Worm (Caenorhabditis elegans) whole organism, L4 larva: Measurements from ENCODE around the gene gyf-1.

Experiments used
- D1046.2 ChIP-seq: fragments of 200-800 bp; sonication (Bioruptor generic); IDR thresholded peaks from 2 replicates; pipeline ENCODE4 v1.3.6; 2022; ENCODE audit warnings: missing genetic modification characterization, missing compliant biosample characterization
- F26F4.8 ChIP-seq: fragments of 200-800 bp; sonication (Bioruptor generic); conservative IDR thresholded peaks from 2 replicates; pipeline ENCODE4 v1.3.6; 2022; ENCODE audit warnings: missing genetic modification characterization, missing compliant biosample characterization
- F44E2.7 ChIP-seq: fragments of 200-800 bp; sonication (Bioruptor generic); IDR thresholded peaks from 2 replicates; pipeline ENCODE4 v2.1.2; 2022; ENCODE audit warnings: missing genetic modification characterization, missing compliant biosample characterization
- R02D3.7 ChIP-seq: fragments of 150-350 bp; sonication (generic microtip); optimal IDR thresholded peaks from 3 replicates; lab custom pipeline; 2014; ENCODE audit warnings: missing biosample characterization, missing genetic modification characterization
- T26A8.4 ChIP-seq: fragments of 200-800 bp; sonication (Bioruptor generic); IDR thresholded peaks from 2 replicates; pipeline ENCODE4 v1.3.6; 2022; ENCODE audit warnings: missing genetic modification characterization, missing compliant biosample characterization
- Y48G9A.11 ChIP-seq: fragments of 200-800 bp; sonication (Bioruptor generic); IDR thresholded peaks from 2 replicates; pipeline ENCODE4 v1.3.6; 2022; ENCODE audit warnings: missing genetic modification reagents, missing genetic modification characterization, missing compliant biosample characterization
- Y5F2A.4 ChIP-seq: fragments of 200-800 bp; sonication (Bioruptor generic); optimal IDR thresholded peaks from 2 replicates; lab custom pipeline; 2018; ENCODE audit warnings: mild to moderate bottlenecking, missing genetic modification characterization, missing compliant biosample characterization
- Y75B8A.6 ChIP-seq: fragments of 200-800 bp; sonication (Bioruptor generic); IDR thresholded peaks from 2 replicates; pipeline ENCODE4 v1.3.6; 2022; ENCODE audit warnings: missing genetic modification reagents, missing genetic modification characterization, missing compliant biosample characterization
- aha-1 ChIP-seq: fragments of 150-350 bp; peaks from one replicate; lab custom pipeline; 2014; ENCODE audit warnings: missing biosample characterization, missing genetic modification characterization
- ama-1 ChIP-seq: fragments of 150-350 bp; optimal IDR thresholded peaks from 2 replicates; lab custom pipeline; 2014; ENCODE audit warnings: inconsistent platforms, mixed read lengths
- attf-4 ChIP-seq: sonication (generic microtip); optimal IDR thresholded peaks from 3 replicates; lab custom pipeline; 2017; ENCODE audit warnings: missing biosample characterization, missing genetic modification characterization
- ceh-20 ChIP-seq: fragments of 200-800 bp; sonication (Bioruptor generic); IDR thresholded peaks from 2 replicates; pipeline ENCODE4 v1.3.6; 2022; ENCODE audit warnings: missing genetic modification reagents, missing genetic modification characterization, missing compliant biosample characterization
- ceh-32 ChIP-seq: sonication (generic microtip); optimal IDR thresholded peaks from 2 replicates; lab custom pipeline; 2016; ENCODE audit warnings: mild to moderate bottlenecking, missing genetic modification characterization, missing compliant biosample characterization; ENCODE audit not compliant: poor library complexity
- ceh-62 ChIP-seq: sonication (generic microtip); optimal IDR thresholded peaks from 2 replicates; lab custom pipeline; 2017; ENCODE audit warnings: missing biosample characterization, missing genetic modification characterization
- ces-1 ChIP-seq: fragments of 150-350 bp; sonication (generic microtip); optimal IDR thresholded peaks from 4 replicates; lab custom pipeline; 2014; ENCODE audit warnings: missing biosample characterization, missing genetic modification reagents, missing genetic modification characterization
- cey-2 ChIP-seq: sonication (generic microtip); optimal IDR thresholded peaks from 3 replicates; lab custom pipeline; 2017; ENCODE audit warnings: missing genetic modification characterization, mild to moderate bottlenecking, missing compliant biosample characterization, antibody characterized with exemption, borderline replicate concordance; ENCODE audit not compliant: insufficient read depth
- daf-12 ChIP-seq: fragments of 150-350 bp; optimal IDR thresholded peaks from 2 replicates; lab custom pipeline; 2014; ENCODE audit warnings: missing biosample characterization, missing genetic modification reagents, missing genetic modification characterization
- daf-16 ChIP-seq, 3 experiments: sonication (generic microtip); optimal IDR thresholded peaks; 2 replicates each; lab custom pipeline; 2016 to 2017; ENCODE audit warnings: missing genetic modification characterization in 3 of 3, missing genetic modification reagents in 3 of 3, mild to moderate bottlenecking in 2 of 3, missing compliant biosample characterization in 2 of 3, missing biosample characterization in 1 of 3, moderate library complexity in 1 of 3
- daf-8 ChIP-seq: fragments of 200-800 bp; sonication (Bioruptor generic); IDR thresholded peaks from 2 replicates; pipeline ENCODE4 v1.3.6; 2022; ENCODE audit warnings: missing genetic modification characterization, missing compliant biosample characterization
- dmd-6 ChIP-seq: fragments of 200-800 bp; sonication (Bioruptor generic); IDR thresholded peaks from 2 replicates; pipeline ENCODE4 v1.3.6; 2022; ENCODE audit warnings: missing genetic modification reagents, missing genetic modification characterization, missing compliant biosample characterization
- dmd-8 ChIP-seq: fragments of 200-800 bp; sonication (Bioruptor generic); IDR thresholded peaks from 2 replicates; pipeline ENCODE4 v1.3.6; 2022; ENCODE audit warnings: missing genetic modification characterization, missing compliant biosample characterization
- egl-27 ChIP-seq: sonication (generic microtip); optimal IDR thresholded peaks from 3 replicates; lab custom pipeline; 2017; ENCODE audit warnings: missing biosample characterization, missing genetic modification reagents, missing genetic modification characterization
- egl-43 ChIP-seq: fragments of 200-800 bp; sonication (Bioruptor generic); IDR thresholded peaks from 2 replicates; pipeline ENCODE4 v1.3.6; 2022; ENCODE audit warnings: missing genetic modification reagents, missing genetic modification characterization, missing compliant biosample characterization
- hmg-1.1 ChIP-seq: fragments of 200-800 bp; sonication (Bioruptor generic); IDR thresholded peaks from 2 replicates; pipeline ENCODE4 v1.3.6; 2022; ENCODE audit warnings: missing genetic modification reagents, missing genetic modification characterization, missing compliant biosample characterization
- lim-7 ChIP-seq: fragments of 200-800 bp; sonication (Bioruptor generic); IDR thresholded peaks from 2 replicates; pipeline ENCODE4 v1.3.6; 2022; ENCODE audit warnings: missing genetic modification characterization, missing compliant biosample characterization
- lin-13 ChIP-seq: fragments of 150-350 bp; optimal IDR thresholded peaks from 2 replicates; lab custom pipeline; 2014; ENCODE audit warnings: missing biosample characterization, missing genetic modification reagents, missing genetic modification characterization
- lin-38 ChIP-seq: fragments of 200-800 bp; sonication (Bioruptor generic); IDR thresholded peaks from 2 replicates; pipeline ENCODE4 v1.3.6; 2022; ENCODE audit warnings: missing genetic modification reagents, missing genetic modification characterization, missing compliant biosample characterization
- mdl-1 ChIP-seq, 2 experiments: fragments of 150-350 bp in 1 of 2; sonication (generic microtip) in 1 of 2; optimal IDR thresholded peaks; 2 replicates each; lab custom pipeline; 2014 to 2017; ENCODE audit warnings: missing biosample characterization in 2 of 2, missing genetic modification characterization in 2 of 2
- mep-1 ChIP-seq: fragments of 150-350 bp; sonication (generic microtip); optimal IDR thresholded peaks from 3 replicates; lab custom pipeline; 2014; ENCODE audit warnings: missing biosample characterization, missing genetic modification characterization
- mes-2 ChIP-seq: sonication (generic microtip); optimal IDR thresholded peaks from 2 replicates; lab custom pipeline; 2016; ENCODE audit warnings: missing genotype, mild to moderate bottlenecking, missing genetic modification characterization, missing compliant biosample characterization; ENCODE audit not compliant: poor library complexity, severe bottlenecking
- nhr-102 ChIP-seq: sonication (generic microtip); optimal IDR thresholded peaks from 2 replicates; lab custom pipeline; 2016; ENCODE audit warnings: mild to moderate bottlenecking, missing genetic modification characterization, moderate library complexity, missing compliant biosample characterization
- nhr-111 ChIP-seq: fragments of 200-800 bp; sonication (Bioruptor generic); optimal IDR thresholded peaks from 2 replicates; lab custom pipeline; 2018; ENCODE audit warnings: mild to moderate bottlenecking, missing genetic modification characterization, missing compliant biosample characterization
- nhr-28 ChIP-seq: fragments of 150-350 bp; optimal IDR thresholded peaks from 2 replicates; lab custom pipeline; 2014; ENCODE audit warnings: missing biosample characterization, missing genetic modification characterization
- nhr-77 ChIP-seq: fragments of 150-350 bp; optimal IDR thresholded peaks from 2 replicates; lab custom pipeline; 2014; ENCODE audit warnings: missing biosample characterization, missing genetic modification characterization
- php-3 ChIP-seq: fragments of 200-800 bp; sonication (Bioruptor generic); IDR thresholded peaks from 2 replicates; pipeline ENCODE4 v1.3.6; 2022; ENCODE audit warnings: missing genetic modification reagents, missing genetic modification characterization, missing compliant biosample characterization
- sdz-12 ChIP-seq: fragments of 200-800 bp; sonication (Bioruptor generic); optimal IDR thresholded peaks from 2 replicates; lab custom pipeline; 2018; ENCODE audit warnings: mild to moderate bottlenecking, missing genetic modification characterization, missing compliant biosample characterization
- skn-1 ChIP-seq: fragments of 150-350 bp; optimal IDR thresholded peaks from 2 replicates; lab custom pipeline; 2014; ENCODE audit warnings: missing biosample characterization, missing genetic modification characterization
- spr-1 ChIP-seq: sonication (generic microtip); optimal IDR thresholded peaks from 2 replicates; lab custom pipeline; 2016; ENCODE audit warnings: mild to moderate bottlenecking, missing genetic modification characterization, missing compliant biosample characterization
- tag-97 ChIP-seq: fragments of 200-800 bp; sonication (Bioruptor generic); IDR thresholded peaks from 2 replicates; pipeline ENCODE4 v1.3.6; 2022; ENCODE audit warnings: missing genetic modification characterization, missing compliant biosample characterization
- tra-1 ChIP-seq: fragments of 200-800 bp; sonication (Bioruptor generic); IDR thresholded peaks from 2 replicates; pipeline ENCODE4 v1.3.6; 2022; ENCODE audit warnings: missing genetic modification reagents, missing genetic modification characterization, missing compliant biosample characterization
- unc-62 ChIP-seq, 3 experiments: fragments of 150-350 bp in 1 of 3; sonication (generic microtip); optimal IDR thresholded peaks in 2 of 3; peaks in 1 of 3; 1 replicate in 1 of 3; 2 replicates in 2 of 3; lab custom pipeline; 2014 to 2017; ENCODE audit warnings: missing biosample characterization in 3 of 3, missing genetic modification characterization in 3 of 3, missing genetic modification reagents in 3 of 3, missing genotype in 1 of 3
- zag-1 ChIP-seq: fragments of 150-350 bp; optimal IDR thresholded peaks from 2 replicates; lab custom pipeline; 2014; ENCODE audit warnings: missing biosample characterization, missing genetic modification characterization
- zip-11 ChIP-seq: fragments of 200-800 bp; sonication (Bioruptor generic); IDR thresholded peaks from 2 replicates; pipeline ENCODE4 v1.3.6; 2022; ENCODE audit warnings: missing genetic modification characterization, missing compliant biosample characterization
- zip-2 ChIP-seq: fragments of 150-350 bp; optimal IDR thresholded peaks from 2 replicates; lab custom pipeline; 2014; ENCODE audit warnings: missing biosample characterization, missing genetic modification characterization
- ztf-11 ChIP-seq: fragments of 150-350 bp; optimal IDR thresholded peaks from 2 replicates; lab custom pipeline; 2014; ENCODE audit warnings: missing biosample characterization, missing genetic modification characterization
- ztf-7 ChIP-seq: fragments of 150-350 bp; optimal IDR thresholded peaks from 2 replicates; lab custom pipeline; 2014; ENCODE audit warnings: missing biosample characterization, missing genetic modification characterization

Gene gyf-1

DNA sequence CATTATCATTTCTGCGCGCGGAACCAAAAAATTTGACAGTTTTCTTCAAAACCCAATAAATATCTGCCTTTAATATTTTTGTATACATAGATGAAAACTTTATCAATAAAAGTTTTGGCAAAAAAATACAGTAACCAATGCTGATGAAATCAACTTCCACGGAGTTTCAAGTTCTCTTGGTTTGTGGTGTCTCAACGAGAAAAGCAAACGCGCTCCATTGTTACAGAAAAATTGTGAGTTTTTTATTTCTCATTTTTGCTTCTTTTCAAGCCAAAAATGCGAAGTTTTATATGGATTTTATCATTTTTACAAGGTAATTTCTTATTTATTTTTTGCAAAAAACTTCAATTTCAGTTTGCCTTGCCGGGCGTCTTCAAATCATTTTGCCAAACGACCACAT lies 50.6 kb downstream of the gyf-1 start, which contains the start of gene T14B4.3 (continued):
- TF ChIP-seq Y75B8A.6 (GFP tag; lab: Robert Waterston, UW) (no peak), nhr-77 (peak; percentile 77), mes-2 (tag; lab: Kevin White, UChicago) (peak; percentile 94), lim-7 (GFP tag; lab: Robert Waterston, UW) (no peak), unc-62 (GFP tag; optimal IDR thresholded peaks at IDR 0.05 in 1 of 2; lab: Kevin White, UChicago) (no peak), unc-62 (tag; optimal IDR thresholded peaks at IDR 0.05; lab: Kevin White, UChicago) (no peak), daf-12 (no peak), ztf-11 (no peak), tag-97 (GFP tag; lab: Robert Waterston, UW) (no peak), F44E2.7 (no peak), mep-1 (tag; lab: Kevin White, UChicago) (peak; percentile 73), daf-8 (GFP tag; lab: Robert Waterston, UW) (no peak), cey-2 (tag; lab: Kevin White, UChicago) (no peak), ceh-20 (GFP tag; lab: Robert Waterston, UW) (no peak), skn-1 (tag; lab: Kevin White, UChicago) (no peak), sdz-12 (no peak), ama-1 (lab: Kevin White, UChicago) (no peak), lin-13 (GFP tag; lab: Kevin White, UChicago) (peak; percentile 14), tra-1 (GFP tag; lab: Robert Waterston, UW) (no peak), attf-4 (tag; lab: Kevin White, UChicago) (no peak), spr-1 (tag; lab: Kevin White, UChicago) (no peak), mdl-1 (tag; optimal IDR thresholded peaks at IDR 0.05; lab: Kevin White, UChicago) (no peak), php-3 (GFP tag; lab: Robert Waterston, UW) (no peak), D1046.2 (GFP tag; lab: Robert Waterston, UW) (no peak), zip-2 (no peak), lin-38 (GFP tag; lab: Robert Waterston, UW) (peak; percentile 97), dmd-6 (no peak), T26A8.4 (GFP tag; lab: Robert Waterston, UW) (no peak), zag-1 (tag; lab: Kevin White, UChicago) (no peak), dmd-8 (GFP tag; lab: Robert Waterston, UW) (no peak), Y48G9A.11 (GFP tag; lab: Robert Waterston, UW) (no peak), zip-11 (GFP tag; lab: Robert Waterston, UW) (no peak), nhr-111 (GFP tag; lab: Kevin White, UChicago) (no peak), egl-27 (tag; lab: Kevin White, UChicago) (no peak), egl-43 (GFP tag; lab: Robert Waterston, UW) (no peak), ceh-32 (no peak)

DNA sequence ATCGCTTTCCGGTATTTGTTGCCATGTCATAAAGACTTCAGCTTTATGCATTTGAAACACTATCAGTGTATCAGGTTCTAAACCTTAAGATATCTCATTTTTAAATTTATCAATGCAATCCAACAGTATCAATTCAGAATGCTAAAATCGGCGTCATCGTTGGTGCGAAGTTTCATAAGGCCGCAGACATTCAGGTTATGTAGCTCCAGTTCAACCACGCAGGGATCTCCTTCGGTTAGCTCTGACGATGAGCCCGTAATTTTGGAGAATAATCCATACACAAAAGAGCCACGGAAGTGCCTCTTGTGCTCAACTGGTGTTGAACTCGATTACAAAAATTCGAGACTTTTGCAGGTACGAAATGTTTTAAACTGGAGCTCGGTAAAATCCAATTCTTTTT lies 52.0 kb downstream of the gyf-1 start, which contains the start of gene mrps-18.C:
mrps-18.C (plus strand) TSS at position 138 of the 400 bp plus-strand sequence.
- TF ChIP-seq daf-16 (GFP tag; optimal IDR thresholded peaks at IDR 0.05; lab: Kevin White, UChicago) (no peak), daf-16 (tag; optimal IDR thresholded peaks at IDR 0.05; lab: Kevin White, UChicago) (no peak), lin-38 (GFP tag; lab: Robert Waterston, UW) (peak; percentile 53), F44E2.7 (no peak)

DNA sequence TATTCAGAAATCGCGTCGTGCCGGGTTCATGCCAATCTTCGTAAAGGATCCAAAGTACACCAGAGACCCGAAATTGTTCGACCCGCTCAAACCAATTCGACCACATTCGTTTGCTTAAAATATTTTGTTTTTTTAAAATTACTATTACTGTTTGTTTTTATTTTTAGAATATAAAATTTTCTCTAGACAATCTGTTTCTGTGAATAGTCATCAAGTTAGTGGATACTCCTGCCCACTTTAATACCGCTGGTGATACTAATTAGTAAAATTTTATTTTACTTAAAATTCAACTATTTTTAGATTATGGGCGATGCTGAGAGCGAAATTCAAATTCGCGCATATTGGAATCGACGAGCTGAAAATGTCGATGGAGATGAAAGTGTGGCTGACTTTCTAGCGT lies 52.6 kb downstream of the gyf-1 start, which contains the start of gene T14B4.1:
T14B4.1 (plus strand) TSS at position 301 of the 400 bp plus-strand sequence.
- TF ChIP-seq aha-1 (tag; lab: Kevin White, UChicago) (no peak), hmg-1.1 (GFP tag; lab: Robert Waterston, UW) (no peak), Y5F2A.4 (no peak), F26F4.8 (GFP tag; lab: Robert Waterston, UW) (no peak), egl-27 (tag; lab: Kevin White, UChicago) (no peak), mes-2 (tag; lab: Kevin White, UChicago) (no peak), daf-8 (GFP tag; lab: Robert Waterston, UW) (no peak), lim-7 (GFP tag; lab: Robert Waterston, UW) (no peak), unc-62 (GFP tag; optimal IDR thresholded peaks at IDR 0.05 in 1 of 2; lab: Kevin White, UChicago) (no peak), unc-62 (tag; optimal IDR thresholded peaks at IDR 0.05; lab: Kevin White, UChicago) (no peak), daf-16 (GFP tag; optimal IDR thresholded peaks at IDR 0.05; lab: Kevin White, UChicago) (no peak), daf-16 (tag; optimal IDR thresholded peaks at IDR 0.05; lab: Kevin White, UChicago) (no peak), ztf-7 (no peak), ces-1 (GFP tag; lab: Kevin White, UChicago) (no peak), tra-1 (GFP tag; lab: Robert Waterston, UW) (no peak), ceh-32 (no peak), nhr-102 (tag; lab: Kevin White, UChicago) (no peak), nhr-28 (tag; lab: Kevin White, UChicago) (no peak), ceh-62 (tag; lab: Kevin White, UChicago) (no peak), F44E2.7 (no peak), R02D3.7 (no peak)
